Fruit fly (Drosophila melanogaster) whole organism, embryonic: ENCODE results near the gene TkR86C.

Experiments used
- BtbVII ChIP-seq: fragments of 200-800 bp; sonication (Bioruptor generic); optimal IDR thresholded peaks from 3 replicates; lab custom pipeline; 2017; ENCODE audit warnings: missing biosample characterization, mild to moderate bottlenecking, missing genetic modification characterization
- Bteb2 ChIP-seq: fragments of 200-800 bp; sonication (Bioruptor generic); optimal IDR thresholded peaks from 2 replicates; lab custom pipeline; 2016; ENCODE audit warnings: missing biosample characterization, missing genetic modification characterization
- CG10543 ChIP-seq: fragments of 200-800 bp; sonication (Bioruptor generic); optimal IDR thresholded peaks from 3 replicates; lab custom pipeline; 2017; ENCODE audit warnings: missing biosample characterization, mild to moderate bottlenecking, missing genetic modification characterization, moderate library complexity
- CG15269 ChIP-seq: fragments of 200-800 bp; sonication (Bioruptor generic); optimal IDR thresholded peaks from 2 replicates; lab custom pipeline; 2018; ENCODE audit warnings: missing biosample characterization, mild to moderate bottlenecking, missing genetic modification characterization, moderate library complexity
- CG17328 ChIP-seq: fragments of 200-800 bp; sonication (Bioruptor generic); IDR thresholded peaks from 2 replicates; pipeline ENCODE4 v1.3.6; 2022; ENCODE audit warnings: missing biosample characterization, missing genetic modification characterization
- CG17829 ChIP-seq: fragments of 200-800 bp; optimal IDR thresholded peaks from 2 replicates; lab custom pipeline; 2019; ENCODE audit warnings: missing biosample characterization, mild to moderate bottlenecking, missing genetic modification characterization, moderate library complexity
- CG1792 ChIP-seq: fragments of 200-800 bp; sonication (Bioruptor generic); optimal IDR thresholded peaks from 2 replicates; lab custom pipeline; 2016; ENCODE audit warnings: missing biosample characterization, missing genetic modification characterization
- CG18764 ChIP-seq: fragments of 200-800 bp; sonication (Bioruptor generic); optimal IDR thresholded peaks from 3 replicates; lab custom pipeline; 2016; ENCODE audit warnings: missing biosample characterization, missing genetic modification characterization
- CG30403 ChIP-seq: fragments of 200-800 bp; sonication (Bioruptor generic); optimal IDR thresholded peaks from 3 replicates; lab custom pipeline; 2016; ENCODE audit warnings: missing biosample characterization, missing genetic modification characterization
- CG32767 ChIP-seq: fragments of 200-800 bp; sonication (Bioruptor generic); IDR thresholded peaks from 2 replicates; pipeline ENCODE4 v1.3.6; 2022; ENCODE audit warnings: missing biosample characterization, missing genetic modification characterization
- CG3281 ChIP-seq: fragments of 200-800 bp; sonication (Bioruptor generic); optimal IDR thresholded peaks from 3 replicates; lab custom pipeline; 2017; ENCODE audit warnings: missing biosample characterization, mild to moderate bottlenecking, missing genetic modification characterization
- CG34422 ChIP-seq: fragments of 200-800 bp; sonication (Bioruptor generic); IDR thresholded peaks from 3 replicates; pipeline ENCODE4 v1.3.6; 2022; ENCODE audit warnings: missing biosample characterization, missing genetic modification characterization
- CG4730 ChIP-seq: fragments of 200-800 bp; sonication (Bioruptor generic); IDR thresholded peaks from 2 replicates; pipeline ENCODE4 v1.3.6; 2022; ENCODE audit warnings: missing biosample characterization, missing genetic modification characterization
- CG9817 ChIP-seq: fragments of 200-800 bp; sonication (Bioruptor generic); optimal IDR thresholded peaks from 2 replicates; lab custom pipeline; 2018; ENCODE audit warnings: missing biosample characterization, mild to moderate bottlenecking, missing genetic modification characterization, moderate library complexity
- D19B ChIP-seq: fragments of 200-800 bp; sonication (Bioruptor generic); optimal IDR thresholded peaks from 2 replicates; lab custom pipeline; 2017; ENCODE audit warnings: missing biosample characterization, mild to moderate bottlenecking, missing genetic modification characterization
- Dek ChIP-seq: fragments of 200-800 bp; sonication (Bioruptor generic); optimal IDR thresholded peaks from 3 replicates; lab custom pipeline; 2019; ENCODE audit warnings: missing biosample characterization, mild to moderate bottlenecking, missing genetic modification characterization, moderate library complexity
- Fer1 ChIP-seq: fragments of 200-800 bp; sonication (Bioruptor generic); optimal IDR thresholded peaks from 2 replicates; lab custom pipeline; 2017; ENCODE audit warnings: missing biosample characterization, mild to moderate bottlenecking, missing genetic modification characterization
- GATAe ChIP-seq: fragments of 200-800 bp; sonication (Bioruptor generic); conservative IDR thresholded peaks from 2 replicates; pipeline ENCODE4 v1.3.6; 2022; ENCODE audit warnings: missing biosample characterization, missing genetic modification characterization
- Meics ChIP-seq: fragments of 200-800 bp; sonication (Bioruptor generic); optimal IDR thresholded peaks from 2 replicates; lab custom pipeline; 2017; ENCODE audit warnings: missing biosample characterization, mild to moderate bottlenecking, missing genetic modification characterization
- Mes4 ChIP-seq: fragments of 200-800 bp; sonication (Bioruptor generic); optimal IDR thresholded peaks from 2 replicates; lab custom pipeline; 2016; ENCODE audit warnings: missing biosample characterization, missing genetic modification characterization
- NK7.1 ChIP-seq: fragments of 200-800 bp; sonication (Bioruptor generic); optimal IDR thresholded peaks from 3 replicates; lab custom pipeline; 2016; ENCODE audit warnings: missing biosample characterization, missing genetic modification characterization
- Oaz ChIP-seq: fragments of 200-800 bp; sonication (Bioruptor generic); IDR thresholded peaks from 2 replicates; pipeline ENCODE4 v1.3.6; 2022; ENCODE audit warnings: missing biosample characterization, missing genetic modification characterization
- Optix ChIP-seq: fragments of 200-800 bp; sonication (Bioruptor generic); IDR thresholded peaks from 3 replicates; pipeline ENCODE4 v1.3.6; 2022; ENCODE audit warnings: missing biosample characterization, missing genetic modification characterization
- PHDP ChIP-seq: fragments of 200-800 bp; sonication (Bioruptor generic); optimal IDR thresholded peaks from 3 replicates; lab custom pipeline; 2018; ENCODE audit warnings: missing biosample characterization, mild to moderate bottlenecking, missing genetic modification characterization, moderate library complexity
- Ptx1 ChIP-seq: fragments of 200-800 bp; sonication (Bioruptor generic); IDR thresholded peaks from 2 replicates; pipeline ENCODE4 v1.3.6; 2022; ENCODE audit warnings: missing biosample characterization, missing genetic modification characterization
- Rfx ChIP-seq: fragments of 200-800 bp; sonication (Bioruptor generic); IDR thresholded peaks from 2 replicates; pipeline ENCODE4 v1.3.6; 2022; ENCODE audit warnings: missing biosample characterization, missing genetic modification characterization
- Trl ChIP-seq, 3 experiments: fragments of >200 bp in 2 of 3; fragments of 200-800 bp in 1 of 3; sonication (Bioruptor generic) in 1 of 3; optimal IDR thresholded peaks; 2 replicates in 1 of 3; 3 replicates in 2 of 3; lab custom pipeline; 2016 to 2017; ENCODE audit warnings: missing biosample characterization in 1 of 3, missing genetic modification characterization in 1 of 3
- ac ChIP-seq: fragments of 200-800 bp; sonication (Bioruptor generic); optimal IDR thresholded peaks from 3 replicates; lab custom pipeline; 2017; ENCODE audit warnings: missing biosample characterization, mild to moderate bottlenecking, missing genetic modification characterization
- cas ChIP-seq: fragments of 200-800 bp; sonication (Bioruptor generic); IDR thresholded peaks from 2 replicates; pipeline ENCODE4 v1.3.6; 2022; ENCODE audit warnings: missing biosample characterization, missing genetic modification characterization
- caup ChIP-seq: fragments of 200-800 bp; sonication (Bioruptor generic); optimal IDR thresholded peaks from 3 replicates; lab custom pipeline; 2017; ENCODE audit warnings: missing biosample characterization, mild to moderate bottlenecking, missing genetic modification characterization, moderate library complexity; ENCODE audit not compliant: severe bottlenecking
- cwo ChIP-seq: fragments of 200-800 bp; sonication (Bioruptor generic); optimal IDR thresholded peaks from 3 replicates; lab custom pipeline; 2017; ENCODE audit warnings: missing biosample characterization, missing genetic modification characterization, mild to moderate bottlenecking, moderate library complexity, missing genetic modification reagents
- disco-r ChIP-seq: fragments of 200-800 bp; sonication (Bioruptor generic); optimal IDR thresholded peaks from 2 replicates; lab custom pipeline; 2016; ENCODE audit warnings: missing biosample characterization, missing genetic modification characterization
- dm ChIP-seq: fragments of 200-800 bp; sonication (Bioruptor generic); optimal IDR thresholded peaks from 3 replicates; lab custom pipeline; 2016; ENCODE audit warnings: missing biosample characterization, missing genetic modification characterization
- exex ChIP-seq: fragments of 200-800 bp; sonication (Bioruptor generic); optimal IDR thresholded peaks from 4 replicates; lab custom pipeline; 2018; ENCODE audit warnings: missing biosample characterization, mild to moderate bottlenecking, missing genetic modification characterization, moderate library complexity
- grn ChIP-seq: fragments of 200-800 bp; sonication (Bioruptor generic); optimal IDR thresholded peaks from 3 replicates; lab custom pipeline; 2017; ENCODE audit warnings: missing biosample characterization, missing genetic modification characterization
- inv ChIP-seq: fragments of 200-800 bp; sonication (Bioruptor generic); IDR thresholded peaks from 2 replicates; pipeline ENCODE4 v1.3.6; 2022; ENCODE audit warnings: missing biosample characterization, missing genetic modification characterization; ENCODE audit not compliant: partially characterized antibody
- mam ChIP-seq: fragments of 200-800 bp; sonication (Bioruptor generic); optimal IDR thresholded peaks from 3 replicates; lab custom pipeline; 2016; ENCODE audit warnings: missing biosample characterization, missing genetic modification characterization
- nom ChIP-seq: fragments of 200-800 bp; sonication (Bioruptor generic); optimal IDR thresholded peaks from 2 replicates; lab custom pipeline; 2017; ENCODE audit warnings: missing biosample characterization, missing genetic modification characterization, mild to moderate bottlenecking, moderate library complexity, missing genetic modification reagents
- odd ChIP-seq: fragments of 200-800 bp; sonication (Bioruptor generic); optimal IDR thresholded peaks from 2 replicates; lab custom pipeline; 2017; ENCODE audit warnings: missing biosample characterization, mild to moderate bottlenecking, missing genetic modification characterization
- pan ChIP-seq, 4 experiments: fragments of >200 bp in 3 of 4; fragments of 200-800 bp in 1 of 4; sonication (Bioruptor generic) in 1 of 4; optimal IDR thresholded peaks in 3 of 4; IDR thresholded peaks in 1 of 4; 2 replicates each; pipeline versions ENCODE4 v1.3.6 to Lab custom; 2017 to 2022; ENCODE audit warnings: missing biosample characterization in 2 of 4, missing genetic modification characterization in 2 of 4, mixed read lengths in 1 of 4
- row ChIP-seq: fragments of 200-800 bp; sonication (Bioruptor generic); IDR thresholded peaks from 3 replicates; pipeline ENCODE4 v1.3.6; 2022; ENCODE audit warnings: missing biosample characterization, missing genetic modification characterization
- seq ChIP-seq: fragments of 200-800 bp; sonication (Bioruptor generic); IDR thresholded peaks from 2 replicates; pipeline ENCODE4 v1.3.6; 2022; ENCODE audit warnings: missing biosample characterization, missing genetic modification characterization
- shn ChIP-seq: fragments of 200-800 bp; sonication (Bioruptor generic); optimal IDR thresholded peaks from 3 replicates; lab custom pipeline; 2016; ENCODE audit warnings: missing biosample characterization, missing genetic modification characterization
- sima ChIP-seq: fragments of 200-800 bp; sonication (Bioruptor generic); optimal IDR thresholded peaks from 2 replicates; lab custom pipeline; 2016; ENCODE audit warnings: missing biosample characterization, missing genetic modification characterization
- slbo ChIP-seq: fragments of 200-800 bp; sonication (Bioruptor generic); IDR thresholded peaks from 2 replicates; pipeline ENCODE4 v1.3.6; 2022; ENCODE audit warnings: missing biosample characterization, missing genetic modification characterization
- tgo ChIP-seq: fragments of 200-800 bp; sonication (Bioruptor generic); IDR thresholded peaks from 3 replicates; pipeline ENCODE4 v1.3.6; 2022; ENCODE audit warnings: missing biosample characterization, missing genetic modification characterization
- tll ChIP-seq, 2 experiments: fragments of 200-800 bp in 1 of 2; fragments of >200 bp in 1 of 2; sonication (Bioruptor generic) in 1 of 2; optimal IDR thresholded peaks; 2 replicates each; lab custom pipeline; 2017 to 2019; ENCODE audit warnings: missing biosample characterization in 2 of 2, missing genetic modification characterization in 2 of 2, mild to moderate bottlenecking in 1 of 2, moderate library complexity in 1 of 2

Gene TkR86C

DNA sequence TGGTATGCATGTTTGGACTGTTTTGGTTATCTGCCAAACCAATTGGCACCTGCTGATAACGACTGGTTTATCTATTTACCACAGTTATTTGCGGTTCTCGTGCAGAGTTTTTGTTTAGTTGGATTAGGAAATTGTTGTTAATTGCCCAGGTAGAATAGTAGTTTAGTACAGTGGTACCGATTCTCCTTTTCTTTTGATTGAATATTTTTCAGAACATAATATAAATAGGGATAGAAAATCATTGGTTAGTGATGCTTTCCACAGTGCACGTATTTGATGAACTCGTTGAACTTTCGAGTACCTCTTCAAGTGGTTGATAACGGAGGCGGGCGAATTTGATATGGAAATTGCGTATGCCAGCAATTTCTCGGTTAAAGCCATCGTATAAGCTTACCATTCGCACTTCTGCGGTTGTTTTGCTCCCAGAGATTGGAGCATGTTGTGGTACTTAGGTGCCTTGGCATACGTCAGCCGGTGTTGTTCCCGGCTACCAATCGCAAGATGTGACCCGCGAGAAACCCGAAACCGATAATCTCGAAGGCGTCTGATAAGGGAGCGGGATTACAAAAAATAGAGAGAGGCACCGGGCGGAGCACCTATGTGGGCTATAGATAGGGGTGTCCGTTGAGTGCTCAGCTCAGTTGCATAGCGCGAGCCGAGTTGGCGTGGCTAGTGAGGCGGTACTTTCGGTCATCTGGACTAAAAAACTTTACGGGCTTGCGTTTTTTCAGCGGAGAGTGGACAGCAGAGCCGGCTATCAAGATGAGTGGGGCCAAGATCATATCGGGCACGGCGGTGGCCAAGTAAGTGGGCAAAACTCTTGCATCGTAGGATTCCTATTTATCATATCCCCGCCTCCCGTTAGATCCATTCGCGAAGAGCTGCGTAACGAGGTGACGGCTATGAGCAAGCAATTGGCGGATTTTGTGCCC lies 51.7 kb downstream of the TkR86C start (continued):
- TF ChIP-seq Ptx1 (GFP tag; lab: Robert Waterston, UW) (no peak), CG3281 (GFP tag; lab: Kevin White, UChicago) (peak; percentile 58), Rfx (GFP tag; lab: Robert Waterston, UW) (peak; percentile 55), Oaz (no peak), CG15269 (tag; lab: Kevin White, UChicago) (peak; percentile 36), CG4730 (GFP tag; lab: Robert Waterston, UW) (no peak), CG30403 (peak; percentile 11), Dek (tag; lab: Kevin White, UChicago) (peak; percentile 32), grn (GFP tag; lab: Kevin White, UChicago) (peak; percentile 68), PHDP (tag; lab: Kevin White, UChicago) (no peak), GATAe (GFP tag; lab: Robert Waterston, UW) (peak; percentile 25; the same call in 1 of the 2 replicates), sima (GFP tag; lab: Kevin White, UChicago) (no peak), seq (GFP tag; lab: Robert Waterston, UW) (peak; percentile 47; the same call in 1 of the 2 replicates), shn (peak; percentile 5), cwo (GFP tag; lab: Kevin White, UChicago) (peak; percentile 72), cas (GFP tag; lab: Robert Waterston, UW) (no peak), pan (optimal IDR thresholded peaks at IDR 0.05; lab: Kevin White, UChicago) (no peak), pan (GFP tag; optimal IDR thresholded peaks at IDR 0.05 in 1 of 2, IDR thresholded peaks at IDR 0.05 in 1 of 2) (peak in 1 of 2 experiments; percentile 25), tgo (GFP tag; lab: Robert Waterston, UW) (no peak), CG9817 (tag; lab: Kevin White, UChicago) (no peak), CG32767 (GFP tag; lab: Robert Waterston, UW) (no peak), Optix (no peak), Trl (optimal IDR thresholded peaks at IDR 0.05; lab: Kevin White, UChicago) (peak in 1 of 2 experiments; percentile 5), Trl (GFP tag; optimal IDR thresholded peaks at IDR 0.05; lab: Kevin White, UChicago) (no peak), dm (no peak), exex (tag; lab: Kevin White, UChicago) (peak; percentile 95), Meics (GFP tag; lab: Kevin White, UChicago) (peak; percentile 39), Fer1 (GFP tag; lab: Kevin White, UChicago) (peak; percentile 57), odd (GFP tag; lab: Kevin White, UChicago) (peak; percentile 9), CG18764 (GFP tag; lab: Kevin White, UChicago) (no peak), CG10543 (GFP tag; lab: Kevin White, UChicago) (peak; percentile 39), Mes4 (GFP tag; lab: Kevin White, UChicago) (no peak), tll (GFP tag; optimal IDR thresholded peaks at IDR 0.05; lab: Kevin White, UChicago) (peak in 1 of 2 experiments; percentile 24), CG1792 (GFP tag; lab: Kevin White, UChicago) (peak; percentile 5), mam (GFP tag; lab: Kevin White, UChicago) (peak; percentile 13), caup (GFP tag; lab: Kevin White, UChicago) (peak; percentile 23), BtbVII (GFP tag; lab: Kevin White, UChicago) (peak; percentile 34), CG17328 (no peak), CG17829 (tag; lab: Kevin White, UChicago) (no peak), D19B (GFP tag; lab: Kevin White, UChicago) (peak; percentile 0), CG34422 (GFP tag; lab: Robert Waterston, UW) (0 out of 3 replicates have a peak, but pooled peaks have one; percentile 7), nom (GFP tag; lab: Kevin White, UChicago) (no peak), slbo (peak; percentile 57), disco-r (GFP tag; lab: Kevin White, UChicago) (no peak), row (GFP tag; lab: Robert Waterston, UW) (peak; percentile 51; the same call in 1 of the 3 replicates), NK7.1 (no peak), inv (GFP tag; lab: Robert Waterston, UW) (no peak), Bteb2 (GFP tag; lab: Kevin White, UChicago) (no peak), ac (no peak)
